Fruit fly (Drosophila melanogaster) whole organism, adult: ENCODE measurements around the gene mAChR-B.

Experiments used
- CG14711 ChIP-seq: fragments of 200-800 bp; sonication (Bioruptor generic); optimal IDR thresholded peaks from 2 replicates; lab custom pipeline; 2018; ENCODE audit warnings: missing biosample characterization, mild to moderate bottlenecking, missing genetic modification characterization, moderate library complexity
- CG1620 ChIP-seq: fragments of 200-800 bp; sonication (Bioruptor generic); optimal IDR thresholded peaks from 2 replicates; lab custom pipeline; 2016; ENCODE audit warnings: missing biosample characterization, missing genetic modification characterization
- CG7101 ChIP-seq: fragments of 200-800 bp; sonication (Bioruptor generic); optimal IDR thresholded peaks from 2 replicates; lab custom pipeline; 2018; ENCODE audit warnings: missing biosample characterization, mild to moderate bottlenecking, missing genetic modification characterization, moderate library complexity
- Clk ChIP-seq: fragments of 200-800 bp; sonication (Bioruptor generic); optimal IDR thresholded peaks from 2 replicates; lab custom pipeline; 2017; ENCODE audit warnings: missing biosample characterization, missing genetic modification characterization
- Hr96 ChIP-seq: fragments of 200-800 bp; sonication (Bioruptor generic); optimal IDR thresholded peaks from 2 replicates; lab custom pipeline; 2016; ENCODE audit warnings: missing biosample characterization, missing genetic modification characterization
- Mnt ChIP-seq: fragments of 200-800 bp; sonication (Bioruptor generic); optimal IDR thresholded peaks from 2 replicates; lab custom pipeline; 2016; ENCODE audit warnings: missing biosample characterization, mild to moderate bottlenecking, missing genetic modification characterization
- bab1 ChIP-seq: fragments of 200-800 bp; sonication (Bioruptor generic); optimal IDR thresholded peaks from 3 replicates; lab custom pipeline; 2019; ENCODE audit warnings: missing biosample characterization, mild to moderate bottlenecking, missing genetic modification characterization, moderate library complexity
- kay ChIP-seq: fragments of 200-800 bp; sonication (Bioruptor generic); peaks from one replicate; lab custom pipeline; 2016; ENCODE audit warnings: missing biosample characterization, missing genetic modification characterization, borderline replicate concordance
- toe ChIP-seq: fragments of 200-800 bp; sonication (Bioruptor generic); optimal IDR thresholded peaks from 2 replicates; lab custom pipeline; 2016; ENCODE audit warnings: missing biosample characterization, missing genetic modification characterization

- TF ChIP-seq CG14711: no peak
- no peak for TF ChIP-seq CG1620 (GFP tag; lab: Kevin White, UChicago)
- no peak for TF ChIP-seq Clk (GFP tag; lab: Kevin White, UChicago)
- no peak for TF ChIP-seq Mnt
- TF ChIP-seq bab1: no peak
- TF ChIP-seq kay (GFP tag; lab: Kevin White, UChicago): no peak
- no peak for TF ChIP-seq toe (GFP tag; lab: Kevin White, UChicago)
- TF ChIP-seq CG7101: no peak
- no peak for TF ChIP-seq Hr96 (GFP tag; lab: Kevin White, UChicago)
Measured at dm6 chr3R:8110951-8111350, 51.9 kb downstream of the mAChR-B start.
